Fruit fly (Drosophila melanogaster): ENCODE data around the gene CG14965.

Gene CG14965

DNA sequence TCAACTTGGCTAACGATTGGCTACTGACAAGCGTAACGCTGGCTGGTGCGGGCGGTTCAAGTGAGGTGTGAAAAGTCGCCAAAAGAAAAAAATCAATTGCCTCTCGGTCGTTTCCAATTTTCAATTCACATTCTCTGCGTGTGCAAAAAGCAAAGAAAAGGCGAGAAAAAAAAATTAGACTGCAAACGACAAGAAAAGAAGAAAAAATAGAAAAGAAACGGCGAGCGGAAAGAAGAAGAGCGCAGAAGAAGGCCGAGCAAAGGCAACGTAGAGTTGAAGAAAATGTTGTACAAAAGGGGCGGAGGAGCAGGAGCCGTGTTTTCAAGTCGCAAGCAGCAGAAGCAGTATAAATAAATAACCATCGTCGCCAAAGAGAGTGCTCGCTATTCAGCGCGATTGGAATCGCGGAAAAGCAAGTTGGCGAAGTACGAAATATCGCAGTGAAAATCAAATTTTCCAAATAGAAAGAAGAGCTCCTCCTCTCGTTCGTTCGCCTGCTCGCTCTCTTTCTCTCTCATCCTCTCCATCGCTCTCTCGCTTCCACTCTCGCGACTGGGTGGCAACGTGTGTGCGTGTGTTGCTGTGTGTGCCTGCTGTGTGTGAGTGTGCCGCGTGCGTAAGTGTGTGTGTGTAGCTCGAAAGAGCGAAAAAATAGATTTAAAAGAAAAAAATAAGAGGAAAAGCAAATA is 33.6 kb upstream of the CG14965 start (continued):
- TF ChIP-seq dsx (GFP tag; optimal IDR thresholded peaks at IDR 0.05; ENCODE audit: poor library complexity, severe bottlenecking), result peak; percentile 62
- TF ChIP-seq Sox15 (GFP tag; optimal IDR thresholded peaks at IDR 0.05), result no peak
- peak; percentile 5 for TF ChIP-seq esn (GFP tag; optimal IDR thresholded peaks at IDR 0.05)
- TF ChIP-seq Hr38 (GFP tag; optimal IDR thresholded peaks at IDR 0.05), result no peak
- no peak for TF ChIP-seq CG11294 (GFP tag; IDR thresholded peaks at IDR 0.05)
- TF ChIP-seq Sox102F (GFP tag; optimal IDR thresholded peaks at IDR 0.05), result no peak
- peak; percentile 41 for TF ChIP-seq net (GFP tag; optimal IDR thresholded peaks at IDR 0.05)
- no peak for TF ChIP-seq Met (GFP tag; optimal IDR thresholded peaks at IDR 0.05)
- peak; percentile 40; the same call in 2 of the 3 replicates for TF ChIP-seq CG8119 (GFP tag; IDR thresholded peaks at IDR 0.05)
- TF ChIP-seq CG31627 (GFP tag; optimal IDR thresholded peaks at IDR 0.05), result no peak
- TF ChIP-seq CG10631 (GFP tag; optimal IDR thresholded peaks at IDR 0.05), result no peak
- TF ChIP-seq acj6 (GFP tag; optimal IDR thresholded peaks at IDR 0.05), result no peak
- no peak for TF ChIP-seq CG8632 (GFP tag; optimal IDR thresholded peaks at IDR 0.05)
- TF ChIP-seq fkh (GFP tag; optimal IDR thresholded peaks at IDR 0.05), result no peak
- TF ChIP-seq cyc (GFP tag; optimal IDR thresholded peaks at IDR 0.05), result no peak
- TF ChIP-seq CG6276 (GFP tag; optimal IDR thresholded peaks at IDR 0.05), result peak; percentile 59
- TF ChIP-seq Ets21C (GFP tag; optimal IDR thresholded peaks at IDR 0.05), result no peak
- no peak for TF ChIP-seq fd85E (GFP tag; optimal IDR thresholded peaks at IDR 0.05)
- no peak for TF ChIP-seq Smox (GFP tag; optimal IDR thresholded peaks at IDR 0.05)
- TF ChIP-seq OdsH (GFP tag; optimal IDR thresholded peaks at IDR 0.05), result no peak
- no peak for TF ChIP-seq Blimp-1 (GFP tag; optimal IDR thresholded peaks at IDR 0.05)

dm6 chr3L:3224740-3225719 is 32.7 kb upstream of the CG14965 start, which contains the start of gene Larp4B:
Gene Larp4B (plus strand): TSS chr3L:3224838.
- TF ChIP-seq Hr38 (GFP tag; optimal IDR thresholded peaks at IDR 0.05) (no peak), esn (GFP tag; optimal IDR thresholded peaks at IDR 0.05) (peak; percentile 40), lz (GFP tag; optimal IDR thresholded peaks at IDR 0.05) (peak; percentile 8), Sox14 (GFP tag; optimal IDR thresholded peaks at IDR 0.05) (peak; percentile 43), Blimp-1 (GFP tag; optimal IDR thresholded peaks at IDR 0.05) (peak; percentile 41), Eip78C (GFP tag) (peak; percentile 75), net (GFP tag; optimal IDR thresholded peaks at IDR 0.05) (no peak), CG31627 (GFP tag; optimal IDR thresholded peaks at IDR 0.05) (peak; percentile 38), fd85E (GFP tag; optimal IDR thresholded peaks at IDR 0.05) (no peak)

dm6 chr3L:3223390-3223914 is 31.2 kb upstream of the CG14965 start:
- TF ChIP-seq achi (GFP tag; optimal IDR thresholded peaks at IDR 0.05) (no peak), CG11294 (GFP tag; IDR thresholded peaks at IDR 0.05) (no peak), Blimp-1 (GFP tag; optimal IDR thresholded peaks at IDR 0.05) (no peak), CG31627 (GFP tag; optimal IDR thresholded peaks at IDR 0.05) (no peak), CG6792 (GFP tag; optimal IDR thresholded peaks at IDR 0.05) (no peak), Sox102F (GFP tag; optimal IDR thresholded peaks at IDR 0.05) (no peak), Smox (GFP tag; optimal IDR thresholded peaks at IDR 0.05) (no peak), fkh (GFP tag; optimal IDR thresholded peaks at IDR 0.05) (no peak), Lpt (GFP tag; optimal IDR thresholded peaks at IDR 0.05) (no peak), Hr4 (GFP tag; optimal IDR thresholded peaks at IDR 0.05) (no peak), CG9139 (GFP tag; optimal IDR thresholded peaks at IDR 0.05) (no peak), ss (GFP tag; optimal IDR thresholded peaks at IDR 0.05) (no peak), pdm3 (GFP tag; optimal IDR thresholded peaks at IDR 0.05) (no peak), CG3919 (GFP tag; optimal IDR thresholded peaks at IDR 0.05) (no peak), CG7368 (GFP tag; optimal IDR thresholded peaks at IDR 0.05) (no peak), OdsH (GFP tag; optimal IDR thresholded peaks at IDR 0.05) (no peak), esn (GFP tag; optimal IDR thresholded peaks at IDR 0.05) (no peak)

Measured in whole organism, prepupa.